Fruit fly (Drosophila melanogaster): Measurements from ENCODE around the gene PICK1.

- TF ChIP-seq insv (optimal IDR thresholded peaks at IDR 0.05) (no peak), h (optimal IDR thresholded peaks at IDR 0.05) (no peak), Myc (optimal IDR thresholded peaks at IDR 0.05) (no peak)
Observed at dm6 chr2L:12701498-12701897, 6.7 kb downstream of the PICK1 start.

All from Kc167 (cell line).